Fruit fly (Drosophila melanogaster): Measurements from ENCODE around the gene CG12375.

Gene CG12375

dm6 chr2L:8126849-8127602, at the start of gene CG12375, which contains the start of gene CG8668 (continued):
- TF ChIP-seq ranshi (GFP tag; IDR thresholded peaks at IDR 0.05) (peak; percentile 74; the same call in 1 of the 2 replicates), CG6854 (GFP tag; optimal IDR thresholded peaks at IDR 0.05) (no peak), sisA (GFP tag; IDR thresholded peaks at IDR 0.05) (no peak), CG34422 (GFP tag; IDR thresholded peaks at IDR 0.05) (peak; percentile 24; the same call in 1 of the 3 replicates), luna (GFP tag; optimal IDR thresholded peaks at IDR 0.05) (no peak), CG8924 (tag; optimal IDR thresholded peaks at IDR 0.05) (peak; percentile 45), jing (GFP tag; optimal IDR thresholded peaks at IDR 0.05) (no peak), dpn (GFP tag; optimal IDR thresholded peaks at IDR 0.05) (no peak), psq (GFP tag; optimal IDR thresholded peaks at IDR 0.05) (no peak), amos (GFP tag; IDR thresholded peaks at IDR 0.05; ENCODE audit: partially characterized antibody) (peak; percentile 85; the same call in 1 of the 2 replicates), Scr (GFP tag; IDR thresholded peaks at IDR 0.05; ENCODE audit: partially characterized antibody) (peak; percentile 79), CG4617 (GFP tag; optimal IDR thresholded peaks at IDR 0.05; ENCODE audit: borderline replicate concordance) (peak; percentile 77), CG6254 (GFP tag; optimal IDR thresholded peaks at IDR 0.05) (peak; percentile 12), Fer1 (GFP tag; optimal IDR thresholded peaks at IDR 0.05) (peak; percentile 5), sr (GFP tag; IDR thresholded peaks at IDR 0.05) (0 out of 3 replicates have a peak, but pooled peaks have one; percentile 23), tin (GFP tag; optimal IDR thresholded peaks at IDR 0.05) (no peak), zen2 (GFP tag; IDR thresholded peaks at IDR 0.05; ENCODE audit: partially characterized antibody) (peak; percentile 76; the same call in 2 of the 3 replicates), Bgb (GFP tag; IDR thresholded peaks at IDR 0.05; ENCODE audit: partially characterized antibody) (peak; percentile 87), Bteb2 (GFP tag; optimal IDR thresholded peaks at IDR 0.05) (no peak), MESR4 (GFP tag; optimal IDR thresholded peaks at IDR 0.05) (peak; percentile 73), lab (GFP tag; optimal IDR thresholded peaks at IDR 0.05) (peak; percentile 22), CG15514 (GFP tag; optimal IDR thresholded peaks at IDR 0.05) (peak; percentile 54), CG16813 (GFP tag; IDR thresholded peaks at IDR 0.05; ENCODE audit: partially characterized antibody) (peak; percentile 71), lilli (GFP tag; optimal IDR thresholded peaks at IDR 0.05) (peak; percentile 42), Rfx (GFP tag; IDR thresholded peaks at IDR 0.05) (peak; percentile 28; the same call in 1 of the 2 replicates), CG12659 (GFP tag; optimal IDR thresholded peaks at IDR 0.05) (peak; percentile 62), Taf1 (GFP tag; IDR thresholded peaks at IDR 0.05) (no peak), grn (GFP tag; optimal IDR thresholded peaks at IDR 0.05) (peak; percentile 87), Jarid2 (GFP tag; optimal IDR thresholded peaks at IDR 0.05) (peak; percentile 48), pzg (GFP tag; optimal IDR thresholded peaks at IDR 0.05) (peak; percentile 82), gro (GFP tag; optimal IDR thresholded peaks at IDR 0.05) (peak; percentile 22), corto (GFP tag; optimal IDR thresholded peaks at IDR 0.05) (peak; percentile 48), bowl (GFP tag; IDR thresholded peaks at IDR 0.05) (no peak), slou (GFP tag; optimal IDR thresholded peaks at IDR 0.05) (no peak), mirr (GFP tag; optimal IDR thresholded peaks at IDR 0.05) (peak; percentile 32), CG8478 (optimal IDR thresholded peaks at IDR 0.05) (no peak), Eip74EF (GFP tag; optimal IDR thresholded peaks at IDR 0.05) (peak in 1 of 2 experiments; percentile 15)

DNA sequence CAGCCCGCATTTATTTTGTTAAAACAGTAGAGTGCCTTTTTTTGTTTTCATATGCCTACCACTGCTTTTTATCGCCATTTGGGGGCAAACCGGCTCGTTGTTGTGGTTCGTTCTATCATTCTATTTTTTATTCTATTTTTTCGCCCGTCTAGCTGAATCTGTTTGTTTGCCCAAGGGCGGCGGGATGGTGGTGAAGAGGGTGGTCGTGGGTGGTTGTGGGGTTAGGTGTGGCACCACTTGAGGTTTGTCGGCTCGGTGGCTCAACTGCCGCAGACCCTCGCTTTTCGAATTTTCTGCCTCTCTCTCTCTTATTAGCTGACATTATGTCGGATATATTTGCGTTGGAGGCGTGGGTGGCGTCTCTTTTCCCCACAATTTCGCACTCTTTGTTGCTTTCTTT, 44.9 kb upstream of the CG12375 start:
- TF ChIP-seq crol (GFP tag; IDR thresholded peaks at IDR 0.05) (peak; percentile 83), Adf1 (GFP tag; IDR thresholded peaks at IDR 0.05) (peak; percentile 12; the same call in 1 of the 2 replicates), B-H2 (GFP tag; optimal IDR thresholded peaks at IDR 0.05) (peak; percentile 2), CG11723 (GFP tag; optimal IDR thresholded peaks at IDR 0.05) (no peak), chif (GFP tag; optimal IDR thresholded peaks at IDR 0.05) (no peak), CG6175 (GFP tag; IDR thresholded peaks at IDR 0.05) (peak; percentile 93), Dbx (GFP tag; IDR thresholded peaks at IDR 0.05) (0 out of 3 replicates have a peak, but pooled peaks have one; percentile 29), CG2889 (GFP tag; IDR thresholded peaks at IDR 0.05) (no peak), rib (GFP tag; IDR thresholded peaks at IDR 0.05) (peak; percentile 73; the same call in 1 of the 2 replicates), klu (GFP tag; IDR thresholded peaks at IDR 0.05) (peak; percentile 49), HHEX (GFP tag; optimal IDR thresholded peaks at IDR 0.05) (no peak), chinmo (GFP tag; IDR thresholded peaks at IDR 0.05; ENCODE audit: partially characterized antibody) (0 out of 4 replicates have a peak, but pooled peaks have one; percentile 64), Rfx (GFP tag; IDR thresholded peaks at IDR 0.05) (0 out of 2 replicates have a peak, but pooled peaks have one; percentile 7), mirr (GFP tag; optimal IDR thresholded peaks at IDR 0.05) (peak; percentile 37)
